Worm (Caenorhabditis elegans): ENCODE data around the gene cbp-3.

ce11 chrIII:9930406-9930805 lies 16.6 kb downstream of the cbp-3 start:
- no peak for TF ChIP-seq elt-3 (tag; optimal IDR thresholded peaks at IDR 0.05)
- no peak for TF ChIP-seq unc-62 (GFP tag; optimal IDR thresholded peaks at IDR 0.05)
- no peak for TF ChIP-seq alr-1 (tag; optimal IDR thresholded peaks at IDR 0.05)
- TF ChIP-seq ceh-82 (tag; optimal IDR thresholded peaks at IDR 0.05): no peak
- TF ChIP-seq skn-1 (tag; optimal IDR thresholded peaks at IDR 0.05): no peak
- TF ChIP-seq ztf-11 (tag; optimal IDR thresholded peaks at IDR 0.05): no peak
- TF ChIP-seq ama-1 (optimal IDR thresholded peaks at IDR 0.05): no peak
- no peak for TF ChIP-seq unc-55 (GFP tag; optimal IDR thresholded peaks at IDR 0.05)
- TF ChIP-seq lin-39 (tag; optimal IDR thresholded peaks at IDR 0.05): no peak
- no peak for TF ChIP-seq sma-3 (GFP tag; optimal IDR thresholded peaks at IDR 0.05)
- no peak for TF ChIP-seq nhr-237 (tag; optimal IDR thresholded peaks at IDR 0.05)
- no peak for TF ChIP-seq snpc-4 (tag; optimal IDR thresholded peaks at IDR 0.05)

All from whole organism, L2 larva.